Worm (Caenorhabditis elegans) whole organism, late embryonic: ENCODE measurements around the gene ugt-48.

ENCODE experiments used
- hlh-6 ChIP-seq: sonication (generic microtip); optimal IDR thresholded peaks from 2 replicates; lab custom pipeline; 2016; ENCODE audit warnings: missing genotype, missing genetic modification characterization, missing compliant biosample characterization
- unc-55 ChIP-seq: sonication (generic microtip); optimal IDR thresholded peaks from 2 replicates; lab custom pipeline; 2017; ENCODE audit warnings: missing biosample characterization, missing genetic modification reagents, missing genetic modification characterization

DNA sequence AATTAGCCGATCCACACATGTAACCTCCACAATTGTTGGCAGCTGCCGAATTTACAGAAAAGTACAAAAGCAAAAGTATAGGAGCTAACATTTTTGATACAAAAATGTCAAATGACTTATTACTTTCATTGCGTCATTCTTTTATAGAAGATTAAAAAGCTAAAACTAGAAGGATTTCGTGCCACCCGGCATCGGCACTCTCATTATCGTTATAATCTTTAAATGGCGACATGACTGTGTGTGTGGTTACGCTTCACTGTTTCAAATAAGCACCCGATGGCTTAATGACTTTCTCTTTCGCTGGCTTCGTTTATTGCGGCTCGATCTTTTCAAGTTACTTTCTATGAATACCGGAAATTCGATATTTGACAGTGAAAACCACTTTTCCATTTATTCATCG is 14.1 kb downstream of the ugt-48 start, which contains the start of gene grl-1:
- no peak for TF ChIP-seq unc-55 (GFP tag; lab: Kevin White, UChicago)
- TF ChIP-seq hlh-6 = no peak
